Fruit fly (Drosophila melanogaster): ENCODE data around the gene Patj.

Gene Patj

dm6 chr3L:1794943-1795696 is 3.5 kb upstream of the Patj start, which contains the start of the genes alpha-Spec, dlt and Cdc37:
Gene alpha-Spec, minus strand, starts transcription at chr3L:1795328.
Gene dlt, minus strand, starts transcription at chr3L:1795328.
Gene Cdc37, plus strand, starts transcription at chr3L:1795392.
- TF ChIP-seq CG34367 (tag; optimal IDR thresholded peaks at IDR 0.05) (no peak), CG14655 (GFP tag; optimal IDR thresholded peaks at IDR 0.05) (no peak), Snoo (tag; optimal IDR thresholded peaks at IDR 0.05) (peak; percentile 28), rn (GFP tag; IDR thresholded peaks at IDR 0.05) (no peak), CG4496 (GFP tag; IDR thresholded peaks at IDR 0.05) (no peak; the same call in 2 of the 3 replicates), CG13204 (GFP tag; optimal IDR thresholded peaks at IDR 0.05) (no peak), CG8301 (tag; optimal IDR thresholded peaks at IDR 0.05) (no peak), CG10348 (GFP tag; IDR thresholded peaks at IDR 0.05) (no peak), D1 (tag; optimal IDR thresholded peaks at IDR 0.05) (no peak), CG9948 (tag; optimal IDR thresholded peaks at IDR 0.05) (peak; percentile 17), CG32121 (GFP tag; IDR thresholded peaks at IDR 0.05) (no peak), EcR (GFP tag; optimal IDR thresholded peaks at IDR 0.05) (peak; percentile 57), fd96Ca (GFP tag; IDR thresholded peaks at IDR 0.05) (0 out of 3 replicates have a peak, but pooled peaks have one; percentile 4), gl (tag; optimal IDR thresholded peaks at IDR 0.05) (peak; percentile 33), Ets98B (GFP tag; IDR thresholded peaks at IDR 0.05) (no peak), CG12605 (GFP tag; IDR thresholded peaks at IDR 0.05) (peak; percentile 60), Pif1A (GFP tag; optimal IDR thresholded peaks at IDR 0.05) (no peak), CG17806 (tag; optimal IDR thresholded peaks at IDR 0.05) (peak; percentile 31), CG15710 (tag; optimal IDR thresholded peaks at IDR 0.05) (peak; percentile 18), CG8159 (tag; optimal IDR thresholded peaks at IDR 0.05) (peak; percentile 48), Pif1B (GFP tag; optimal IDR thresholded peaks at IDR 0.05) (no peak)

- TF ChIP-seq CG9948 (tag; optimal IDR thresholded peaks at IDR 0.05), result no peak
- no peak for TF ChIP-seq CG10348 (GFP tag; IDR thresholded peaks at IDR 0.05)
- TF ChIP-seq CG8159 (tag; optimal IDR thresholded peaks at IDR 0.05), result no peak
- TF ChIP-seq EcR (GFP tag; optimal IDR thresholded peaks at IDR 0.05), result no peak
- TF ChIP-seq CG32121 (GFP tag; IDR thresholded peaks at IDR 0.05), result no peak
- no peak for TF ChIP-seq Snoo (tag; optimal IDR thresholded peaks at IDR 0.05)
Measured at dm6 chr3L:1797005-1797404, 1.6 kb upstream of the Patj start, which contains the start of gene CG12020. Gene CG12020, plus strand, starts transcription at chr3L:1797305.

- no peak for TF ChIP-seq CG12605 (GFP tag; IDR thresholded peaks at IDR 0.05)
- peak; percentile 5 for TF ChIP-seq EcR (GFP tag; optimal IDR thresholded peaks at IDR 0.05)
Measured at dm6 chr3L:1802802-1803201, 4.2 kb downstream of the Patj start, which contains the start of the genes JTBR and CG42676. Gene JTBR, minus strand, starts transcription at chr3L:1802856. Gene CG42676, plus strand, starts transcription at chr3L:1803107.

dm6 chr3L:1808631-1809030 is 10.0 kb downstream of the Patj start:
- TF ChIP-seq CG9948 (tag; optimal IDR thresholded peaks at IDR 0.05) (peak; percentile 78), CG8159 (tag; optimal IDR thresholded peaks at IDR 0.05) (peak; percentile 86), CG12605 (GFP tag; IDR thresholded peaks at IDR 0.05) (peak; percentile 82), D1 (tag; optimal IDR thresholded peaks at IDR 0.05) (no peak), Pif1A (GFP tag; optimal IDR thresholded peaks at IDR 0.05) (no peak), CG13204 (GFP tag; optimal IDR thresholded peaks at IDR 0.05) (no peak), CG34367 (tag; optimal IDR thresholded peaks at IDR 0.05) (peak; percentile 86), Pif1B (GFP tag; optimal IDR thresholded peaks at IDR 0.05) (peak; percentile 89), EcR (GFP tag; optimal IDR thresholded peaks at IDR 0.05) (no peak), rn (GFP tag; IDR thresholded peaks at IDR 0.05) (peak; percentile 83), CG17806 (tag; optimal IDR thresholded peaks at IDR 0.05) (peak; percentile 87), CG4496 (GFP tag; IDR thresholded peaks at IDR 0.05) (peak; percentile 94), fd96Ca (GFP tag; IDR thresholded peaks at IDR 0.05) (peak; percentile 95), CG10348 (GFP tag; IDR thresholded peaks at IDR 0.05) (peak; percentile 68), CG14655 (GFP tag; optimal IDR thresholded peaks at IDR 0.05) (no peak), gl (tag; optimal IDR thresholded peaks at IDR 0.05) (peak; percentile 79), CG15710 (tag; optimal IDR thresholded peaks at IDR 0.05) (peak; percentile 85), CG8301 (tag; optimal IDR thresholded peaks at IDR 0.05) (peak; percentile 78), CG32121 (GFP tag; IDR thresholded peaks at IDR 0.05) (peak; percentile 85), Snoo (tag; optimal IDR thresholded peaks at IDR 0.05) (peak; percentile 60), Ets98B (GFP tag; IDR thresholded peaks at IDR 0.05) (peak; percentile 92)

- TF ChIP-seq D1 (tag; optimal IDR thresholded peaks at IDR 0.05), result peak; percentile 8
- TF ChIP-seq CG8159 (tag; optimal IDR thresholded peaks at IDR 0.05), result peak; percentile 80
- TF ChIP-seq rn (GFP tag; IDR thresholded peaks at IDR 0.05), result no peak
- TF ChIP-seq fd96Ca (GFP tag; IDR thresholded peaks at IDR 0.05), result peak; percentile 72; the same call in 2 of the 3 replicates
- TF ChIP-seq gl (tag; optimal IDR thresholded peaks at IDR 0.05), result peak; percentile 95
- peak; percentile 72 for TF ChIP-seq CG17806 (tag; optimal IDR thresholded peaks at IDR 0.05)
- TF ChIP-seq Pif1A (GFP tag; optimal IDR thresholded peaks at IDR 0.05), result peak; percentile 78
- TF ChIP-seq CG14655 (GFP tag; optimal IDR thresholded peaks at IDR 0.05), result peak; percentile 70
- TF ChIP-seq CG10348 (GFP tag; IDR thresholded peaks at IDR 0.05), result no peak
- TF ChIP-seq Pif1B (GFP tag; optimal IDR thresholded peaks at IDR 0.05), result peak; percentile 73
- peak; percentile 88 for TF ChIP-seq CG4496 (GFP tag; IDR thresholded peaks at IDR 0.05)
- peak; percentile 48 for TF ChIP-seq Snoo (tag; optimal IDR thresholded peaks at IDR 0.05)
- peak; percentile 96 for TF ChIP-seq CG12605 (GFP tag; IDR thresholded peaks at IDR 0.05)
- TF ChIP-seq CG15710 (tag; optimal IDR thresholded peaks at IDR 0.05), result peak; percentile 82
- peak; percentile 52 for TF ChIP-seq CG9948 (tag; optimal IDR thresholded peaks at IDR 0.05)
- peak; percentile 69 for TF ChIP-seq CG8301 (tag; optimal IDR thresholded peaks at IDR 0.05)
- TF ChIP-seq Ets98B (GFP tag; IDR thresholded peaks at IDR 0.05), result peak; percentile 80
- TF ChIP-seq EcR (GFP tag; optimal IDR thresholded peaks at IDR 0.05), result peak; percentile 77
- TF ChIP-seq CG13204 (GFP tag; optimal IDR thresholded peaks at IDR 0.05), result peak; percentile 95
- peak; percentile 71 for TF ChIP-seq CG32121 (GFP tag; IDR thresholded peaks at IDR 0.05)
- peak; percentile 83 for TF ChIP-seq CG34367 (tag; optimal IDR thresholded peaks at IDR 0.05)
Measured at dm6 chr3L:1810288-1810687, 11.7 kb downstream of the Patj start, which contains the start of gene GV1. Gene GV1, plus strand, starts transcription at chr3L:1810588.

Measured in whole organism, pupa.